Fruit fly (Drosophila melanogaster): ENCODE measurements around the gene PIG-P.

Gene PIG-P

dm6 chr3R:26017294-26017770 lies 40.7 kb downstream of the PIG-P start (continued):
- peak; percentile 76 for TF ChIP-seq Jarid2 (GFP tag; optimal IDR thresholded peaks at IDR 0.05)
- TF ChIP-seq row (GFP tag; IDR thresholded peaks at IDR 0.05) = no peak
- TF ChIP-seq Blimp-1 (GFP tag; optimal IDR thresholded peaks at IDR 0.05) = no peak
- no peak for TF ChIP-seq Sry-β (GFP tag; optimal IDR thresholded peaks at IDR 0.05)
- peak; percentile 60 for TF ChIP-seq sens (GFP tag)
- no peak for TF ChIP-seq E2f2 (GFP tag; IDR thresholded peaks at IDR 0.05)
- TF ChIP-seq da (GFP tag; optimal IDR thresholded peaks at IDR 0.05) = no peak
- peak in 1 of 2 experiments; percentile 88 for TF ChIP-seq Hr78 (GFP tag; optimal IDR thresholded peaks at IDR 0.05)
- no peak for TF ChIP-seq rib (GFP tag; IDR thresholded peaks at IDR 0.05)
- no peak for TF ChIP-seq pfk (GFP tag; optimal IDR thresholded peaks at IDR 0.05)
- TF ChIP-seq dimm (GFP tag; IDR thresholded peaks at IDR 0.05) = no peak
- peak; percentile 18 for TF ChIP-seq cg (GFP tag; optimal IDR thresholded peaks at IDR 0.05)
- no peak for TF ChIP-seq CG11723 (GFP tag; optimal IDR thresholded peaks at IDR 0.05)
- peak; percentile 51; the same call in 1 of the 2 replicates for TF ChIP-seq CG7372 (GFP tag; IDR thresholded peaks at IDR 0.05)
- no peak for TF ChIP-seq CG9609 (GFP tag; optimal IDR thresholded peaks at IDR 0.05)
- TF ChIP-seq lbe (GFP tag; optimal IDR thresholded peaks at IDR 0.05) = no peak
- TF ChIP-seq ac (GFP tag; optimal IDR thresholded peaks at IDR 0.05) = no peak
- no peak for TF ChIP-seq ase (GFP tag; IDR thresholded peaks at IDR 0.05)
- peak; percentile 94 for TF ChIP-seq HLHmδ (GFP tag; optimal IDR thresholded peaks at IDR 0.05)
- TF ChIP-seq insv (GFP tag; optimal IDR thresholded peaks at IDR 0.05) = peak in 1 of 2 experiments; percentile 86
- no peak for TF ChIP-seq ind (GFP tag; optimal IDR thresholded peaks at IDR 0.05)
- no peak for TF ChIP-seq CG7786 (GFP tag; optimal IDR thresholded peaks at IDR 0.05)
- no peak for TF ChIP-seq CG32532 (GFP tag; IDR thresholded peaks at IDR 0.05)
- no peak for TF ChIP-seq slbo (GFP tag; IDR thresholded peaks at IDR 0.05)
- no peak for TF ChIP-seq Ssrp (tag; optimal IDR thresholded peaks at IDR 0.05)
- peak; percentile 18; the same call in 1 of the 2 replicates for TF ChIP-seq Bgb (GFP tag; IDR thresholded peaks at IDR 0.05; ENCODE audit: partially characterized antibody)
- peak; percentile 44 for TF ChIP-seq pros (GFP tag; optimal IDR thresholded peaks at IDR 0.05)
- no peak for TF ChIP-seq BtbVII (GFP tag; optimal IDR thresholded peaks at IDR 0.05)
- TF ChIP-seq CG11504 (tag; optimal IDR thresholded peaks at IDR 0.05) = peak; percentile 80
- no peak for TF ChIP-seq ham (GFP tag; IDR thresholded peaks at IDR 0.05)
- TF ChIP-seq CG13424 (tag; optimal IDR thresholded peaks at IDR 0.05) = no peak
- TF ChIP-seq cad (GFP tag; optimal IDR thresholded peaks at IDR 0.05) = peak; percentile 13
- TF ChIP-seq Deaf1 (tag; optimal IDR thresholded peaks at IDR 0.05) = peak; percentile 85
- no peak for TF ChIP-seq bcd (GFP tag; optimal IDR thresholded peaks at IDR 0.05)
- TF ChIP-seq z (GFP tag; IDR thresholded peaks at IDR 0.05) = peak; percentile 82; the same call in 2 of the 3 replicates
- TF ChIP-seq Nf-YB (GFP tag; optimal IDR thresholded peaks at IDR 0.05) = no peak
- 0 out of 2 replicates have a peak, but pooled peaks have one; percentile 29 for TF ChIP-seq NFAT (GFP tag; IDR thresholded peaks at IDR 0.05)
- TF ChIP-seq CG17385 (GFP tag; optimal IDR thresholded peaks at IDR 0.05) = no peak
- TF ChIP-seq CG12104 (GFP tag; optimal IDR thresholded peaks at IDR 0.05) = no peak
- TF ChIP-seq CG14710 (tag; optimal IDR thresholded peaks at IDR 0.05) = no peak
- peak; percentile 58 for TF ChIP-seq CG12769 (tag; optimal IDR thresholded peaks at IDR 0.05)
- no peak for TF ChIP-seq NfI (GFP tag; optimal IDR thresholded peaks at IDR 0.05)
- peak; percentile 79 for TF ChIP-seq sd (tag; optimal IDR thresholded peaks at IDR 0.05)
- TF ChIP-seq ci (GFP tag; IDR thresholded peaks at IDR 0.05) = 0 out of 3 replicates have a peak, but pooled peaks have one; percentile 20
- peak; percentile 72 for TF ChIP-seq Med (GFP tag)
- no peak for TF ChIP-seq pan (optimal IDR thresholded peaks at IDR 0.05)
- no peak for TF ChIP-seq pan (GFP tag; optimal IDR thresholded peaks at IDR 0.05 in 1 of 2, IDR thresholded peaks at IDR 0.05 in 1 of 2)
- no peak for TF ChIP-seq CG14014 (GFP tag; IDR thresholded peaks at IDR 0.05)
- no peak for TF ChIP-seq CG6654 (GFP tag; optimal IDR thresholded peaks at IDR 0.05)
- no peak for TF ChIP-seq ato (GFP tag; IDR thresholded peaks at IDR 0.05; ENCODE audit: partially characterized antibody)
- no peak for TF ChIP-seq yki (optimal IDR thresholded peaks at IDR 0.05)

All from whole organism, embryonic.